Worm (Caenorhabditis elegans): ENCODE data around the gene T25F10.4.

The T25F10.4 gene

DNA sequence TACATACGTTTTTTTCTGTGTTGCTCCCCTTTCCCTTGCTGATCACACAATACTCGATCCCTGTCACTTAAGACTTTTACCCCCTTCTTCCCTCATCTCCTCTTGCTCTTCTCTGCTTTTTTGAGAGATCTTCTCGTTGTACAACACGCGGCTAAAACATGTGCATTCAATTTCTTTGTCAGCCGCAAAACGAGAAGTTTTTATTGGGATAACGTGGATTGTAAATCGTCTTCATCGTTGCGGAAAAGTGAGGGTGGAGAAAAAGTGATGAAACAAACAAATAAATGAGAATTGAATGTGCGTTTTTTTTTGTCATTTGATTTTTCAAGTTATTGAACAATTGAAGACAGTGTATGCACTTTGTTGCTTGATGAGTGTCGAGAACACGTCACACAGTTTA lies 7.2 kb upstream of the T25F10.4 start:
- TF ChIP-seq tbx-11 (GFP tag; IDR thresholded peaks at IDR 0.05) (no peak), ama-1 (optimal IDR thresholded peaks at IDR 0.05) (no peak), ets-7 (tag; optimal IDR thresholded peaks at IDR 0.05) (no peak), pes-1 (GFP tag; IDR thresholded peaks at IDR 0.05) (no peak), ceh-13 (GFP tag; optimal IDR thresholded peaks at IDR 0.05) (no peak), flt-1 (GFP tag; IDR thresholded peaks at IDR 0.05) (no peak), B0310.2 (tag; optimal IDR thresholded peaks at IDR 0.05) (no peak), sea-1 (GFP tag; conservative IDR thresholded peaks at IDR 0.05) (no peak), F13C5.2 (tag; optimal IDR thresholded peaks at IDR 0.05) (no peak)

DNA sequence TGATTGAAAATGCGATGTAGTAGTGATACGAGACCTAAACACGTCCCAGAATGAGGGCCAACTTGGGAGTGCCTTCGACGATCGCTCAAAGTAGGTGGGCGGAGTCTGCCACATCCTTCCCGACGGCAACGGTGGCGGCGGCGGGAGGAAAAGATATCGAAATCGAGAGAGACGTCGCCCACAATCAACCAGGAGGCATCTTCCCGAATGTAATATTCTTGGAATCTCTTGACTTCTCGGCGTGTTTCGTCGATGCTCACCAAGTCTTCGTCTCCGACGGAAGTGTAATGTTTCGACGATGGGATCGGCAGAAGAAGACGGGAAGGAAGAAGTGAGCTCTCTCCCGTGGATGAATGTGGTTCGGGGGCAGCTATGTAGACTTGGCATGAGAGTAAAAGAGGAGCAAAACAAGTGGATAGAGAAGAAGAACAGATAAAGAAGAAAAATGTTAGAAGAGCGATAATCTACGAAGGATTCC lies 6.2 kb upstream of the T25F10.4 start, which contains the start of the genes T25F10.1 and clik-1:
Gene T25F10.1 (plus strand): TSS at position 51 of the 478 bp plus-strand sequence.
Gene clik-1 (minus strand): TSS at position 281 of the 478 bp plus-strand sequence.
- TF ChIP-seq ama-1 (optimal IDR thresholded peaks at IDR 0.05): no peak

DNA sequence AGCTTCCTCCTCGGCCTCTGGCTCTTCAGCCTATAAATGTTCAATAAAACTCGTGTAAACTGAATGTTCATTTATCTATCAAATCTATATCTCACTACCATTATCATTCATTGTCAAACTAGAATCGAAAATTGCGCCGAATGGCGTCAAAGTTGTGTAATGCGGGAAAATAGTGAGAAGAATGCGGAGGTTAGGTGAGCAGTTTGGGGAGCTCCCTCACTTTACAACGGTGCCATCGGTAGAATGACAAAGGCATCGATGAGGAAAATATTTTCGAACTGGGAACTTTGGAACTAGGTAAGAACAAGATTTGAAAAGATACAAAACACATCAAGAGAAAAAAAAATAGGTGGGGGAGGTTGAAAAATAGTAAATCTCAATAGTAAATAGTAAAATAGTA lies 5.3 kb upstream of the T25F10.4 start:
- TF ChIP-seq tbx-11 (GFP tag; IDR thresholded peaks at IDR 0.05): no peak
- no peak for TF ChIP-seq ceh-36 (tag; optimal IDR thresholded peaks at IDR 0.05)
- no peak for TF ChIP-seq scrt-1 (GFP tag; IDR thresholded peaks at IDR 0.05)
- no peak for TF ChIP-seq hnd-1 (tag; optimal IDR thresholded peaks at IDR 0.05)
- TF ChIP-seq hmg-4 (GFP tag; optimal IDR thresholded peaks at IDR 0.05): no peak
- no peak for TF ChIP-seq F13C5.2 (tag; optimal IDR thresholded peaks at IDR 0.05)
- TF ChIP-seq ets-7 (tag; optimal IDR thresholded peaks at IDR 0.05): no peak
- no peak for TF ChIP-seq tra-4 (tag; optimal IDR thresholded peaks at IDR 0.05)
- no peak for TF ChIP-seq pes-1 (GFP tag; IDR thresholded peaks at IDR 0.05)
- no peak for TF ChIP-seq tbx-37 (GFP tag; conservative IDR thresholded peaks at IDR 0.05)
- TF ChIP-seq aly-1 (tag; optimal IDR thresholded peaks at IDR 0.05): no peak
- no peak for TF ChIP-seq hmbx-1 (tag; optimal IDR thresholded peaks at IDR 0.05)
- TF ChIP-seq ama-1 (optimal IDR thresholded peaks at IDR 0.05): no peak
- no peak for TF ChIP-seq flt-1 (GFP tag; IDR thresholded peaks at IDR 0.05)
- TF ChIP-seq sea-1 (GFP tag; conservative IDR thresholded peaks at IDR 0.05): no peak
- TF ChIP-seq B0310.2 (tag; optimal IDR thresholded peaks at IDR 0.05): no peak
- TF ChIP-seq ceh-13 (GFP tag; optimal IDR thresholded peaks at IDR 0.05): no peak

DNA sequence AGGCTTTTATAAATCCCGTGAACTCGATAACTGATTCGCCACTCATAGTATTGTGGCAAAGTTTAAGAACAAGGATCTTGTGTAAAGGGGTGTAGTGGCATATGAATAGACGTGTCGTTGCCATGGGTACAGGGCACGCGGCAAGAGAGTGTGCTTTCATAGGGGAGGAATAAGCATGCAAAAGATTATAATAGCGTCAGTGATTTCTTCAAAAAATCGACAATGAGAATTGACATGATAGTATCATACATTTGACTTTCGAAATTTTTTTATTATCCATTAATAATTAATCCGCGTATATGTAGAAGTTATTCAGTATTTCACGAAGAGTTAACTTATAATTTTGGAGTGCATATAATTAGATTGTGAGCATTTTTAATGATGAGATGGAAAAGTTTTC lies 2.7 kb upstream of the T25F10.4 start, which contains the start of gene bbs-8:
Gene bbs-8 (minus strand): TSS at position 101 of the 400 bp plus-strand sequence.
- no peak for TF ChIP-seq tbx-37 (GFP tag; conservative IDR thresholded peaks at IDR 0.05)
- no peak for TF ChIP-seq ceh-13 (GFP tag; optimal IDR thresholded peaks at IDR 0.05)
- TF ChIP-seq F13C5.2 (tag; optimal IDR thresholded peaks at IDR 0.05): no peak
- TF ChIP-seq B0310.2 (tag; optimal IDR thresholded peaks at IDR 0.05): no peak
- TF ChIP-seq sea-1 (GFP tag; conservative IDR thresholded peaks at IDR 0.05): no peak
- TF ChIP-seq ceh-36 (tag; optimal IDR thresholded peaks at IDR 0.05): no peak
- no peak for TF ChIP-seq tra-4 (tag; optimal IDR thresholded peaks at IDR 0.05)
- no peak for TF ChIP-seq hmg-4 (GFP tag; optimal IDR thresholded peaks at IDR 0.05)
- no peak for TF ChIP-seq scrt-1 (GFP tag; IDR thresholded peaks at IDR 0.05)
- no peak for TF ChIP-seq aly-1 (tag; optimal IDR thresholded peaks at IDR 0.05)
- TF ChIP-seq ets-7 (tag; optimal IDR thresholded peaks at IDR 0.05): no peak
- TF ChIP-seq pes-1 (GFP tag; IDR thresholded peaks at IDR 0.05): no peak
- TF ChIP-seq hmbx-1 (tag; optimal IDR thresholded peaks at IDR 0.05): no peak
- no peak for TF ChIP-seq tbx-11 (GFP tag; IDR thresholded peaks at IDR 0.05)
- TF ChIP-seq flt-1 (GFP tag; IDR thresholded peaks at IDR 0.05): no peak
- TF ChIP-seq ama-1 (optimal IDR thresholded peaks at IDR 0.05): no peak
- no peak for TF ChIP-seq hnd-1 (tag; optimal IDR thresholded peaks at IDR 0.05)

DNA sequence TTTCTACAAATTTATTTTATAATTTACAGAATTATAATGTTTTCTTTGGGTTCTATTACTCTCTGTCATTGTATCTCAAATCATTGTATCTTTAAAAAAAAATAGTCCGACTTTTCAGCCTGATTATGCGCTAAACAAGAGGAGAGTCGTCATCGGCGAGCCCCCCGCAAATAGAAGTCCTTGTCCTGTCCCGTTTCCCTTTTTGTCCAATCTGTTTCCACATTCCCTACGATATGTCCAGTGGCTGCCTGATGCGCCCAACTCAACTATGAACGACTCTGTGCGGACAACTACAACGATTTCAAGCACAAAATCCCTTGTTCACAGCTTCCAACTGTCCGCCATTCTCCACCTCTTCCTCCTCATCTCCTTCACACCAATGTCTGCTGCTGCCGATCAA lies 4.2 kb downstream of the T25F10.4 start, which contains the start of gene dbl-1:
Gene dbl-1 (plus strand): TSS at position 119 of the 400 bp plus-strand sequence.
- TF ChIP-seq aly-1 (tag; optimal IDR thresholded peaks at IDR 0.05): no peak

DNA sequence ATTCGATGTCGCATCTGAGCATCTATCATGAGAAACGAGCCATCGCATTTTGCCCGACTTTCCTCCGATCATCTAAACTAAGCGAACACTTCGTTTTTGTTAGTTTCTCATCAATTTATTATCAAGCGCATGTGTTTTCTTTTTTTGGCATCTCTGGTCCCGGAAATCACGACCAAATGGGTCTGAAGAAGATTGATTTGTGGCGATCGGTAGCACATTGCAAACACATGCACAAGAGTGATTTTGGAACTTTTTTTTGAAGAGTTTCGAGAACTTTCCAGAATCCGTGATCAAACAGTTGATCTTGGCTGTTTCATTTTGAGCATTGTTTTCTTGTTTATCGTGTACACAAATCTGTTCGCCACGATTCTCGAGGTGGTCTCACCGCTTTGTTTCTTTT lies 9.0 kb downstream of the T25F10.4 start:
- TF ChIP-seq ceh-36 (tag; optimal IDR thresholded peaks at IDR 0.05) (no peak), tbx-11 (GFP tag; IDR thresholded peaks at IDR 0.05) (no peak), ama-1 (optimal IDR thresholded peaks at IDR 0.05) (no peak), ets-7 (tag; optimal IDR thresholded peaks at IDR 0.05) (no peak), hnd-1 (tag; optimal IDR thresholded peaks at IDR 0.05) (no peak), aly-1 (tag; optimal IDR thresholded peaks at IDR 0.05) (no peak), hmg-4 (GFP tag; optimal IDR thresholded peaks at IDR 0.05) (no peak), ceh-13 (GFP tag; optimal IDR thresholded peaks at IDR 0.05) (no peak), B0310.2 (tag; optimal IDR thresholded peaks at IDR 0.05) (no peak), hmbx-1 (tag; optimal IDR thresholded peaks at IDR 0.05) (no peak), tra-4 (tag; optimal IDR thresholded peaks at IDR 0.05) (no peak), sea-1 (GFP tag; conservative IDR thresholded peaks at IDR 0.05) (no peak), tbx-37 (GFP tag; conservative IDR thresholded peaks at IDR 0.05) (no peak), F13C5.2 (tag; optimal IDR thresholded peaks at IDR 0.05) (no peak), pes-1 (GFP tag; IDR thresholded peaks at IDR 0.05) (no peak), flt-1 (GFP tag; IDR thresholded peaks at IDR 0.05) (no peak), scrt-1 (GFP tag; IDR thresholded peaks at IDR 0.05) (no peak)

DNA sequence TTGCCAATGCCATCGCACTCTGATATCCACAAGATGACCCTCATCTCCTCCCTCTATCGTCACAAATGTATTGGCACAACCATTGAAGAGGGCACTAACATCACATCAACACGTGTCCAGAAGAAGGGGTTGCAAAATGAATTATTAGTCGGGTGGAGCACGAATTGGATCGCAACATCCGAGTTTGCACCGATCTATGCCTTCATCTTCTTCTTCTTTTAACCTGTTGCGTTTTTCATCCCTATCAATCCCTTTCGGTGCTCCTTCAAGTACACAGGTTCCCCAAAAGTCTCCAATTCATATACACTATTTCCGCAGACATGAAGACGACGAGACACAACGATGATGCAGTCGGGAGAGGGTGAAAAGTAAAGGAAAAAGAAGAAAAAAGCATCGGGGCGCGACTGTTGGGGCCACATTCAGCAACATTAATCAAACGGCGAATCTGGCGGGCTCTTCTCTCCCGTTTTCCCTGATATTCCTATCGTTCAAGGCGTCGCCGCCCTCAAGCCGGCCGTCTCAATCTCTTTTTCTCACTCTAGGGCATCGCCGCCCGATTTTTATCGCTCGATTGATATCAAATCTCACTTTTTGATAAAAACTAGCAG lies 10.7 kb downstream of the T25F10.4 start:
- TF ChIP-seq hmg-4 (GFP tag; optimal IDR thresholded peaks at IDR 0.05) (no peak), scrt-1 (GFP tag; IDR thresholded peaks at IDR 0.05) (no peak), B0310.2 (tag; optimal IDR thresholded peaks at IDR 0.05) (no peak), flt-1 (GFP tag; IDR thresholded peaks at IDR 0.05) (no peak), hnd-1 (tag; optimal IDR thresholded peaks at IDR 0.05) (no peak), F13C5.2 (tag; optimal IDR thresholded peaks at IDR 0.05) (no peak), tra-4 (tag; optimal IDR thresholded peaks at IDR 0.05) (no peak), ceh-13 (GFP tag; optimal IDR thresholded peaks at IDR 0.05) (no peak), hmbx-1 (tag; optimal IDR thresholded peaks at IDR 0.05) (no peak), ceh-36 (tag; optimal IDR thresholded peaks at IDR 0.05) (no peak), pes-1 (GFP tag; IDR thresholded peaks at IDR 0.05) (no peak), tbx-11 (GFP tag; IDR thresholded peaks at IDR 0.05) (no peak), ama-1 (optimal IDR thresholded peaks at IDR 0.05) (no peak), tbx-37 (GFP tag; conservative IDR thresholded peaks at IDR 0.05) (no peak), sea-1 (GFP tag; conservative IDR thresholded peaks at IDR 0.05) (no peak), ets-7 (tag; optimal IDR thresholded peaks at IDR 0.05) (no peak)

All from whole organism, early embryonic.